Fruit fly (Drosophila melanogaster) whole organism: ENCODE results near the gene slmb.

Source experiments
- CG8478 ChIP-seq: fragments of >200 bp; optimal IDR thresholded peaks from 2 replicates; lab custom pipeline; 2018; ENCODE audit warnings: inconsistent platforms
- Dll ChIP-seq: fragments of >200 bp; optimal IDR thresholded peaks from 2 replicates; lab custom pipeline; 2017
- EcR ChIP-seq, 2 experiments: fragments of >200 bp; optimal IDR thresholded peaks; 2 replicates each; lab custom pipeline; 2017; ENCODE audit warnings: missing biosample characterization in 2 of 2, missing genetic modification characterization in 2 of 2, missing genetic modification reagents in 2 of 2
- pan ChIP-seq: fragments of >200 bp; optimal IDR thresholded peaks from 2 replicates; lab custom pipeline; 2017
- psq ChIP-seq: fragments of >200 bp; optimal IDR thresholded peaks from 2 replicates; lab custom pipeline; 2017
- usp ChIP-seq: fragments of >200 bp; optimal IDR thresholded peaks from 2 replicates; lab custom pipeline; 2017; ENCODE audit warnings: missing biosample characterization, missing genetic modification characterization, mixed read lengths

Gene slmb

DNA sequence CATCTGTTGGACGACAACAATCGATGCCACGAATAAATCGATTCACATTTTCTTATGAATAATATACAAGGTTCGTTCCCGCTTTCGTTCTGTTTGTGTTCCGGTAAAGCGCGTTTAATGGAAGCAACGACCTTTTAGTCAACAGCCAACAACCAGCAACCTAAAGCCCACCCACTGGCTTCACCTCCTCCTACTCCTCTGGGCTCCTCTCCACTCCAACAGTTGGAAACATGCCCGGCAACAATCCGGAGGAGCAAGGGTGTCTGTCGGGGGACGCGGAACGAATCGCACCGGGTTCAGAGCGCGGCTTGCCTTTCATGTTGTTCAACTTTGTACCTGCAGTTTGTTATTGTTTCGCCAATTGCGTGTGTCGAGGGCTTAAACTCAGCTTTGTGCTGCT lies 3.1 kb downstream of the slmb start:
- TF ChIP-seq psq (lab: Kevin White, UChicago) (no peak), EcR (GFP tag; optimal IDR thresholded peaks at IDR 0.05; lab: Kevin White, UChicago) (no peak), usp (GFP tag; lab: Kevin White, UChicago) (no peak), Dll (lab: Kevin White, UChicago) (no peak), pan (lab: Kevin White, UChicago) (no peak), CG8478 (lab: Kevin White, UChicago) (no peak)

DNA sequence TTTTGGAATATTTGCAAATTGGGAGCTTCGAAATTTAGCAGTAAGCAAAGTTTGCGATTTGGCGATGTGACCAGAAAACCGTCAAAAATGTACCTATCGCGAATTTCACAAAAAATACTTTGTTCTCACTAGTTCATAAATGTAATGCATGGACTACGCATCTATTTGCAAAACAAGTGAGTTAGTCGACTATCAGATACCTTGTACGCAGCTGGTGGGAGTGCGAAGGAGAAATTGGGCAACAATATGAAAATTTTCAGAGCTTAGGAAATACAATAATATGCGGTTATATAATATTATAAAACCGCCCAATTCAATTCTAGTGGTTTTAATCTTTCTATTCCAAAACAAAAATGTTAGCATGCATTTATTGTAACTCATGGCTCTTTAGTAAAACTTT lies 8.5 kb downstream of the slmb start, which contains the start of gene Bdbt:
TSS of gene Bdbt (minus strand) at position 73 of the 400 bp plus-strand sequence.
- no peak for TF ChIP-seq pan (lab: Kevin White, UChicago)
- TF ChIP-seq EcR (GFP tag; optimal IDR thresholded peaks at IDR 0.05; lab: Kevin White, UChicago) = no peak
- no peak for TF ChIP-seq usp (GFP tag; lab: Kevin White, UChicago)
- no peak for TF ChIP-seq Dll (lab: Kevin White, UChicago)
- no peak for TF ChIP-seq psq (lab: Kevin White, UChicago)
- TF ChIP-seq CG8478 (lab: Kevin White, UChicago) = no peak

dm6 chr3R:21116057-21116456 lies 11.2 kb downstream of the slmb start, which contains the start of gene ppan:
TSS of gene ppan (plus strand) at chr3R:21116254.
- no peak for TF ChIP-seq psq (lab: Kevin White, UChicago)
- no peak for TF ChIP-seq Dll (lab: Kevin White, UChicago)
- no peak for TF ChIP-seq usp (GFP tag; lab: Kevin White, UChicago)
- TF ChIP-seq CG8478 (lab: Kevin White, UChicago) = no peak
- TF ChIP-seq EcR (GFP tag; optimal IDR thresholded peaks at IDR 0.05; lab: Kevin White, UChicago) = no peak
- no peak for TF ChIP-seq pan (lab: Kevin White, UChicago)

DNA sequence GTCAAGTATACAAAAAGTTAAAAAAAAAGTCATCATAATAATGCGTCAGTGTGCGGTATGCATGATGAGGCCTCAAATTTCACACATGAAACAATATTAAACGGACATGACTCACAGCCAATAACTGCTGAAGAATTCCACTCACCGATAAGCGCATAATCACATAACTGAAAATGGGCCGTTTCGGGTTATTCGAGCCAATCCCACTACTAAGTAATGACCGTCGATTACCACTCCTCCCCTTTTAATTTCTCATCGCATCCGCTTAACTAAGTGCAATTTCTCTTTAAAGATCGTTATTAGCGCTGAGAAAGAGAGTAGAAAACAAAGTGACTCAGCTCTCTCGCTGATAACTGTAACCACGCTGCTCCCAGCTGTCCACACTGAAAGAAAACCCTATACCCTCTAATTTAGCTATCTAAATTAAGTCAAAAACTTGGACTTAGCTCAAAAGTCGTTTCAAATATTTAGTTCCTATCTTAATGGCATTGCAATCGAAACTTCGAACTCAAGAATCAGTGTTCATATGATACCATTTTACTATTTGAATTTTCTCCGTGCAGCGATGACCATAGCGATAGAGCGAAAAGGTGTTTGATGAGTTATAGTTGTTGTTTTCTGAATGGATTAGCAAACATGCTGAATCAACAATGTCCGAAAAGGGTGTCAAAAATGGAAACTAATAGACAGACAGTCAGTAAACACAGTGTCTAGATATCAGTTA lies 14.4 kb downstream of the slmb start:
- TF ChIP-seq EcR (GFP tag; optimal IDR thresholded peaks at IDR 0.05; lab: Kevin White, UChicago) (no peak), CG8478 (lab: Kevin White, UChicago) (no peak), pan (lab: Kevin White, UChicago) (no peak), Dll (lab: Kevin White, UChicago) (no peak), psq (lab: Kevin White, UChicago) (no peak), usp (GFP tag; lab: Kevin White, UChicago) (no peak)

dm6 chr3R:21111964-21112740 lies 15.1 kb downstream of the slmb start:
- no peak for TF ChIP-seq EcR (GFP tag; optimal IDR thresholded peaks at IDR 0.05; lab: Kevin White, UChicago)
- TF ChIP-seq Dll (lab: Kevin White, UChicago) = no peak
- TF ChIP-seq CG8478 (lab: Kevin White, UChicago) = no peak
- no peak for TF ChIP-seq pan (lab: Kevin White, UChicago)
- TF ChIP-seq usp (GFP tag; lab: Kevin White, UChicago) = no peak
- no peak for TF ChIP-seq psq (lab: Kevin White, UChicago)

- no peak for TF ChIP-seq psq (lab: Kevin White, UChicago)
- TF ChIP-seq Dll (lab: Kevin White, UChicago) = no peak
Measured at dm6 chr3R:21111046-21111480, 16.2 kb downstream of the slmb start, which contains the start of gene Rab11. TSS of gene Rab11 (plus strand) at chr3R:21111408.

DNA sequence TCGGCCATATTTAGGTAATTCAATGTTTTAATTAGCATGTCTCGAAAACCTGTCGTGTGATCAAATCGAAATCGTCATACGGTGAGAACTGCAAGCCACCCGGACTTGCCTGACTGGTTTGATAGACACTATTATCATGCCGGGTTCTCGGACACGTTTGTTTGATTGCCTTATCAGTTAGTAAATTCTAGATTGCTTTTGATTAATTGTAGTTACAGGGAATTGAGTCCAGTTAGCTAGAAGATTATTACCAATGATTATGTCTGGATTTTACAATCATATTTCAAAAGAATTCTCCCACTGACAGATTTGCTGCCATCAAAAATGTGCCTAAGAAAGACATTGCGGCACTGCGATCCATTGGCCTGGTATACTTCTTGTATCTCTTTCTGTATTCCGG lies 17.6 kb downstream of the slmb start:
- TF ChIP-seq Dll (lab: Kevin White, UChicago) = no peak

- TF ChIP-seq psq (lab: Kevin White, UChicago) = no peak
- no peak for TF ChIP-seq Dll (lab: Kevin White, UChicago)
- no peak for TF ChIP-seq usp (GFP tag; lab: Kevin White, UChicago)
- TF ChIP-seq CG8478 (lab: Kevin White, UChicago) = no peak
- no peak for TF ChIP-seq EcR (GFP tag; optimal IDR thresholded peaks at IDR 0.05; lab: Kevin White, UChicago)
- TF ChIP-seq pan (lab: Kevin White, UChicago) = no peak
Measured at dm6 chr3R:21107907-21108591, 19.2 kb downstream of the slmb start, which contains the start of the genes Sec15 and rtet. TSS of gene Sec15 (minus strand) at chr3R:21107972. TSS of gene rtet (plus strand) at chr3R:21108446.

DNA sequence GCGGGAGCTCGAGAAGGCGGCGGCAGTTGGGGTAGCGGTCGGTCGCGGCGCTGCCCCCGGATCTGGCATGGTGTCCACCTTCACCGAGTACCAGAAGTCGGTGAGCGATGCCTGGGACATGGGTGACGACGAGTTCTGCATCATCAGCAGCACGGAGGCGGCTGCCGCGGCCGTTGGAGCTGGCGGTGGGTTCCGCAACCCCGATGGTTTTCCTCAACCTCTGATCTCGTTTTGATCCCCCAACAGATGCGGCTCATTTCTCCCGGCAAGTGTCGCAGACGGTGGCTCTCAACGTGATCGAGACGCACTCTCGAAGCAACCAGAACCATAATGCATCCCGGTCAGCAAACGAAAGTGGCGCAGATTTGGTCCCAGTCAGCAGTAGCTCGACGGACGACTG lies 24.8 kb downstream of the slmb start:
- TF ChIP-seq Dll (lab: Kevin White, UChicago) (no peak), CG8478 (lab: Kevin White, UChicago) (no peak), psq (lab: Kevin White, UChicago) (no peak), EcR (GFP tag; optimal IDR thresholded peaks at IDR 0.05; lab: Kevin White, UChicago) (no peak), usp (GFP tag; lab: Kevin White, UChicago) (no peak), pan (lab: Kevin White, UChicago) (no peak)

dm6 chr3R:21101453-21102214 lies 25.7 kb downstream of the slmb start, which contains the start of the genes CG7044 and Tbc1d22:
TSS of gene CG7044 (minus strand) at chr3R:21101718.
TSS of gene Tbc1d22 (plus strand) at chr3R:21102199.
- TF ChIP-seq Dll (lab: Kevin White, UChicago) (no peak), psq (lab: Kevin White, UChicago) (no peak), pan (lab: Kevin White, UChicago) (peak; percentile 89), CG8478 (lab: Kevin White, UChicago) (no peak), usp (GFP tag; lab: Kevin White, UChicago) (no peak)
